Fruit fly (Drosophila melanogaster) whole organism, embryonic: Measurements from ENCODE around the gene CG8191.

Source experiments
- ATbp ChIP-seq: fragments of 200-800 bp; sonication (Bioruptor generic); optimal IDR thresholded peaks from 2 replicates; lab custom pipeline; 2017; ENCODE audit warnings: missing biosample characterization, mild to moderate bottlenecking, missing genetic modification characterization, missing genetic modification reagents
- Ada2b ChIP-seq: fragments of 200-800 bp; sonication (Bioruptor generic); IDR thresholded peaks from 2 replicates; pipeline ENCODE4 v1.3.6; 2022; ENCODE audit warnings: missing biosample characterization, missing genetic modification characterization
- CG10959 ChIP-seq: fragments of 200-800 bp; sonication (Bioruptor generic); IDR thresholded peaks from 2 replicates; pipeline ENCODE4 v1.3.6; 2022; ENCODE audit warnings: missing biosample characterization, missing genetic modification characterization
- CG11085 ChIP-seq: fragments of 200-800 bp; sonication (Bioruptor generic); IDR thresholded peaks from 2 replicates; pipeline ENCODE4 v1.3.6; 2022; ENCODE audit warnings: missing biosample characterization, missing genetic modification characterization
- CG11093 ChIP-seq: fragments of 200-800 bp; sonication (Bioruptor generic); IDR thresholded peaks from 3 replicates; pipeline ENCODE4 v1.3.6; 2022; ENCODE audit warnings: missing biosample characterization, missing genetic modification characterization
- CG11696 ChIP-seq: fragments of 200-800 bp; sonication (Bioruptor generic); IDR thresholded peaks from 2 replicates; pipeline ENCODE4 v1.3.6; 2022; ENCODE audit warnings: missing biosample characterization, missing genetic modification characterization
- CG12155 ChIP-seq: fragments of 200-800 bp; sonication (Bioruptor generic); optimal IDR thresholded peaks from 3 replicates; lab custom pipeline; 2016; ENCODE audit warnings: missing biosample characterization, missing genetic modification characterization
- CG13123 ChIP-seq: fragments of 200-800 bp; sonication (Bioruptor generic); optimal IDR thresholded peaks from 2 replicates; lab custom pipeline; 2016; ENCODE audit warnings: missing biosample characterization, missing genetic modification characterization
- CG13775 ChIP-seq: fragments of 200-800 bp; sonication (Bioruptor generic); optimal IDR thresholded peaks from 3 replicates; lab custom pipeline; 2017; ENCODE audit warnings: missing biosample characterization, mild to moderate bottlenecking, missing genetic modification characterization
- CG14860 ChIP-seq: fragments of 200-800 bp; sonication (Bioruptor generic); IDR thresholded peaks from 3 replicates; pipeline ENCODE4 v1.3.6; 2022; ENCODE audit warnings: missing biosample characterization, missing genetic modification characterization; ENCODE audit not compliant: partially characterized antibody
- CG17361 ChIP-seq: fragments of 200-800 bp; sonication (Bioruptor generic); IDR thresholded peaks from 3 replicates; pipeline ENCODE4 v1.3.6; 2022; ENCODE audit warnings: missing biosample characterization, missing genetic modification characterization
- CG2120 ChIP-seq: fragments of 200-800 bp; sonication (Bioruptor generic); optimal IDR thresholded peaks from 3 replicates; lab custom pipeline; 2016; ENCODE audit warnings: missing biosample characterization, missing genetic modification characterization
- CG2129 ChIP-seq: fragments of 200-800 bp; sonication (Bioruptor generic); IDR thresholded peaks from 2 replicates; pipeline ENCODE4 v1.3.6; 2022; ENCODE audit warnings: missing biosample characterization, missing genetic modification characterization; ENCODE audit not compliant: partially characterized antibody
- CG2199 ChIP-seq: fragments of 200-800 bp; sonication (Bioruptor generic); IDR thresholded peaks from 3 replicates; pipeline ENCODE4 v1.3.6; 2022; ENCODE audit warnings: missing biosample characterization, missing genetic modification characterization
- CG2712 ChIP-seq: fragments of 200-800 bp; optimal IDR thresholded peaks from 3 replicates; lab custom pipeline; 2019; ENCODE audit warnings: missing biosample characterization, mild to moderate bottlenecking, missing genetic modification characterization, moderate library complexity
- CG3065 ChIP-seq: fragments of 200-800 bp; sonication (Bioruptor generic); optimal IDR thresholded peaks from 2 replicates; lab custom pipeline; 2016; ENCODE audit warnings: missing biosample characterization, missing genetic modification characterization
- CG32532 ChIP-seq: fragments of 200-800 bp; sonication (Bioruptor generic); IDR thresholded peaks from 2 replicates; pipeline ENCODE4 v1.3.6; 2022; ENCODE audit warnings: missing biosample characterization, missing genetic modification characterization
- CG3847 ChIP-seq: fragments of 200-800 bp; sonication (Bioruptor generic); IDR thresholded peaks from 2 replicates; pipeline ENCODE4 v1.3.6; 2022; ENCODE audit warnings: missing biosample characterization, missing genetic modification characterization
- CG4282 ChIP-seq: fragments of 200-800 bp; sonication (Bioruptor generic); optimal IDR thresholded peaks from 2 replicates; lab custom pipeline; 2016; ENCODE audit warnings: missing biosample characterization, missing genetic modification characterization
- CG4404 ChIP-seq: fragments of 200-800 bp; sonication (Bioruptor generic); IDR thresholded peaks from 2 replicates; pipeline ENCODE4 v1.3.6; 2022; ENCODE audit warnings: missing biosample characterization, missing genetic modification characterization
- CG8359 ChIP-seq: fragments of 200-800 bp; sonication (Bioruptor generic); optimal IDR thresholded peaks from 2 replicates; lab custom pipeline; 2017; ENCODE audit warnings: missing biosample characterization, mild to moderate bottlenecking, missing genetic modification characterization, borderline replicate concordance
- CG8765 ChIP-seq: fragments of 200-800 bp; sonication (Bioruptor generic); IDR thresholded peaks from 2 replicates; pipeline ENCODE4 v1.3.6; 2022; ENCODE audit warnings: missing biosample characterization, missing genetic modification characterization
- Dip2 ChIP-seq: fragments of 200-800 bp; sonication (Bioruptor generic); IDR thresholded peaks from 2 replicates; pipeline ENCODE4 v1.3.6; 2022; ENCODE audit warnings: missing biosample characterization, missing genetic modification characterization
- Drgx ChIP-seq: fragments of 200-800 bp; sonication (Bioruptor generic); IDR thresholded peaks from 2 replicates; pipeline ENCODE4 v1.3.6; 2022; ENCODE audit warnings: missing biosample characterization, missing genetic modification characterization
- HHEX ChIP-seq: fragments of 200-800 bp; sonication (Bioruptor generic); optimal IDR thresholded peaks from 3 replicates; lab custom pipeline; 2017; ENCODE audit warnings: missing biosample characterization, mild to moderate bottlenecking, missing genetic modification characterization, missing genetic modification reagents
- HmgD ChIP-seq: fragments of 200-800 bp; sonication (Bioruptor generic); optimal IDR thresholded peaks from 3 replicates; lab custom pipeline; 2016; ENCODE audit warnings: missing biosample characterization, missing genetic modification characterization
- Hmr ChIP-seq: fragments of 200-800 bp; sonication (Bioruptor generic); optimal IDR thresholded peaks from 3 replicates; lab custom pipeline; 2017; ENCODE audit warnings: mild to moderate bottlenecking, missing biosample characterization, missing genetic modification reagents, missing genetic modification characterization
- Jarid2 ChIP-seq: fragments of 200-800 bp; sonication (Bioruptor generic); optimal IDR thresholded peaks from 3 replicates; lab custom pipeline; 2017; ENCODE audit warnings: mild to moderate bottlenecking, missing biosample characterization, missing genetic modification reagents, missing genetic modification characterization
- Ptx1 ChIP-seq: fragments of 200-800 bp; sonication (Bioruptor generic); IDR thresholded peaks from 2 replicates; pipeline ENCODE4 v1.3.6; 2022; ENCODE audit warnings: missing biosample characterization, missing genetic modification characterization
- TFAM ChIP-seq: fragments of 200-800 bp; sonication (Bioruptor generic); optimal IDR thresholded peaks from 2 replicates; lab custom pipeline; 2017; ENCODE audit warnings: missing biosample characterization, missing genetic modification characterization, inconsistent platforms
- Trl ChIP-seq, 3 experiments: fragments of >200 bp in 2 of 3; fragments of 200-800 bp in 1 of 3; sonication (Bioruptor generic) in 1 of 3; optimal IDR thresholded peaks; 2 replicates in 1 of 3; 3 replicates in 2 of 3; lab custom pipeline; 2016 to 2017; ENCODE audit warnings: missing biosample characterization in 1 of 3, missing genetic modification characterization in 1 of 3
- amos ChIP-seq: fragments of 200-800 bp; sonication (Bioruptor generic); IDR thresholded peaks from 2 replicates; pipeline ENCODE4 v1.3.6; 2022; ENCODE audit warnings: missing biosample characterization, missing genetic modification characterization; ENCODE audit not compliant: partially characterized antibody
- bab2 ChIP-seq: fragments of 200-800 bp; sonication (Bioruptor generic); optimal IDR thresholded peaks from 2 replicates; lab custom pipeline; 2016; ENCODE audit warnings: missing biosample characterization, missing genetic modification characterization
- caup ChIP-seq: fragments of 200-800 bp; sonication (Bioruptor generic); optimal IDR thresholded peaks from 3 replicates; lab custom pipeline; 2017; ENCODE audit warnings: missing biosample characterization, mild to moderate bottlenecking, missing genetic modification characterization, moderate library complexity; ENCODE audit not compliant: severe bottlenecking
- chinmo ChIP-seq: fragments of 200-800 bp; sonication (Bioruptor generic); IDR thresholded peaks from 4 replicates; pipeline ENCODE4 v1.3.6; 2022; ENCODE audit warnings: missing biosample characterization, missing genetic modification characterization; ENCODE audit not compliant: partially characterized antibody
- chn ChIP-seq: fragments of 200-800 bp; sonication (Bioruptor generic); optimal IDR thresholded peaks from 2 replicates; lab custom pipeline; 2016; ENCODE audit warnings: missing biosample characterization, missing genetic modification characterization
- danr ChIP-seq: fragments of 200-800 bp; sonication (Bioruptor generic); IDR thresholded peaks from 2 replicates; pipeline ENCODE4 v1.3.6; 2022; ENCODE audit warnings: missing biosample characterization, missing genetic modification characterization
- disco-r ChIP-seq: fragments of 200-800 bp; sonication (Bioruptor generic); optimal IDR thresholded peaks from 2 replicates; lab custom pipeline; 2016; ENCODE audit warnings: missing biosample characterization, missing genetic modification characterization
- grau ChIP-seq: fragments of 200-800 bp; optimal IDR thresholded peaks from 3 replicates; lab custom pipeline; 2019; ENCODE audit warnings: missing biosample characterization, mild to moderate bottlenecking, missing genetic modification characterization, moderate library complexity
- gro ChIP-seq: fragments of 200-800 bp; sonication (Bioruptor generic); optimal IDR thresholded peaks from 2 replicates; lab custom pipeline; 2016; ENCODE audit warnings: missing biosample characterization, missing genetic modification characterization
- jumu ChIP-seq: fragments of 200-800 bp; sonication (Bioruptor generic); optimal IDR thresholded peaks from 3 replicates; lab custom pipeline; 2016; ENCODE audit warnings: missing biosample characterization, missing genetic modification characterization
- ken ChIP-seq: fragments of 200-800 bp; sonication (Bioruptor generic); IDR thresholded peaks from 3 replicates; pipeline ENCODE4 v1.3.6; 2022; ENCODE audit warnings: missing biosample characterization, missing genetic modification characterization
- mld ChIP-seq: fragments of 200-800 bp; sonication (Bioruptor generic); IDR thresholded peaks from 3 replicates; pipeline ENCODE4 v1.3.6; 2022; ENCODE audit warnings: missing biosample characterization, missing genetic modification characterization; ENCODE audit not compliant: partially characterized antibody
- org-1 ChIP-seq: fragments of 200-800 bp; sonication (Bioruptor generic); optimal IDR thresholded peaks from 2 replicates; lab custom pipeline; 2017; ENCODE audit warnings: missing biosample characterization, missing genetic modification characterization
- slou ChIP-seq: fragments of 200-800 bp; sonication (Bioruptor generic); optimal IDR thresholded peaks from 3 replicates; lab custom pipeline; 2016; ENCODE audit warnings: missing biosample characterization, missing genetic modification characterization
- sna ChIP-seq: fragments of 200-800 bp; sonication (Bioruptor generic); IDR thresholded peaks from 2 replicates; pipeline ENCODE4 v1.3.6; 2022; ENCODE audit warnings: missing biosample characterization, missing genetic modification characterization; ENCODE audit not compliant: partially characterized antibody
- sob ChIP-seq: fragments of 200-800 bp; sonication (Bioruptor generic); IDR thresholded peaks from 2 replicates; pipeline ENCODE4 v1.3.6; 2022; ENCODE audit warnings: missing biosample characterization, missing genetic modification characterization
- sr ChIP-seq: fragments of 200-800 bp; sonication (Bioruptor generic); IDR thresholded peaks from 3 replicates; pipeline ENCODE4 v1.3.6; 2022; ENCODE audit warnings: missing biosample characterization, missing genetic modification characterization
- tio ChIP-seq: fragments of 200-800 bp; sonication (Bioruptor generic); optimal IDR thresholded peaks from 2 replicates; lab custom pipeline; 2017; ENCODE audit warnings: missing biosample characterization, missing genetic modification characterization, inconsistent platforms
- trem ChIP-seq: fragments of 200-800 bp; optimal IDR thresholded peaks from 3 replicates; lab custom pipeline; 2019; ENCODE audit warnings: missing biosample characterization, mild to moderate bottlenecking, missing genetic modification characterization, moderate library complexity

CG8191 gene

dm6 chrX:15703720-15704206, 28.2 kb upstream of the CG8191 start, which contains the start of the genes Pis and Hap40 (continued):
- TF ChIP-seq Hmr (GFP tag; lab: Kevin White, UChicago) (no peak), amos (GFP tag; lab: Robert Waterston, UW) (no peak), HmgD (GFP tag; lab: Kevin White, UChicago) (no peak), trem (peak; percentile 58), CG2712 (tag; lab: Kevin White, UChicago) (peak; percentile 77), CG14860 (GFP tag; lab: Robert Waterston, UW) (no peak), CG13775 (GFP tag; lab: Kevin White, UChicago) (peak; percentile 80), CG13123 (GFP tag; lab: Kevin White, UChicago) (peak; percentile 22), ken (GFP tag; lab: Robert Waterston, UW) (peak; percentile 67; the same call in 2 of the 3 replicates), CG11093 (GFP tag; lab: Robert Waterston, UW) (peak; percentile 76; the same call in 2 of the 3 replicates), slou (GFP tag; lab: Kevin White, UChicago) (peak; percentile 25), disco-r (GFP tag; lab: Kevin White, UChicago) (no peak), CG11085 (GFP tag; lab: Robert Waterston, UW) (peak; percentile 46; the same call in 1 of the 2 replicates), mld (GFP tag; lab: Robert Waterston, UW) (no peak), bab2 (GFP tag; lab: Kevin White, UChicago) (peak; percentile 35), CG12155 (GFP tag; lab: Kevin White, UChicago) (peak; percentile 71), Ada2b (peak; percentile 59), CG2129 (no peak), chn (peak; percentile 69), CG10959 (GFP tag; lab: Robert Waterston, UW) (peak; percentile 26; the same call in 1 of the 2 replicates), HHEX (GFP tag; lab: Kevin White, UChicago) (peak; percentile 64), org-1 (GFP tag; lab: Kevin White, UChicago) (no peak), Drgx (GFP tag; lab: Robert Waterston, UW) (peak; percentile 47; the same call in 1 of the 2 replicates), gro (GFP tag; lab: Kevin White, UChicago) (peak; percentile 41), caup (GFP tag; lab: Kevin White, UChicago) (peak; percentile 22), TFAM (GFP tag; lab: Kevin White, UChicago) (no peak), CG4404 (peak; percentile 68), CG3065 (peak; percentile 17), CG17361 (GFP tag; lab: Robert Waterston, UW) (peak; percentile 88), CG8765 (GFP tag; lab: Robert Waterston, UW) (no peak), Dip2 (GFP tag; lab: Robert Waterston, UW) (no peak)

- TF ChIP-seq Trl (optimal IDR thresholded peaks at IDR 0.05; lab: Kevin White, UChicago) (peak in 1 of 2 experiments; percentile 28), Trl (GFP tag; optimal IDR thresholded peaks at IDR 0.05; lab: Kevin White, UChicago) (no peak), CG11696 (GFP tag; lab: Robert Waterston, UW) (0 out of 2 replicates have a peak, but pooled peaks have one; percentile 32), CG32532 (peak; percentile 34; the same call in 1 of the 2 replicates), tio (GFP tag; lab: Kevin White, UChicago) (no peak), jumu (GFP tag; lab: Kevin White, UChicago) (no peak), sr (GFP tag; lab: Robert Waterston, UW) (0 out of 3 replicates have a peak, but pooled peaks have one; percentile 38), sob (0 out of 2 replicates have a peak, but pooled peaks have one; percentile 31), ATbp (GFP tag; lab: Kevin White, UChicago) (peak; percentile 20), CG4282 (GFP tag; lab: Kevin White, UChicago) (peak; percentile 31), danr (GFP tag; lab: Robert Waterston, UW) (no peak), Jarid2 (no peak), CG8359 (no peak), chinmo (0 out of 4 replicates have a peak, but pooled peaks have one; percentile 8), CG2199 (GFP tag; lab: Robert Waterston, UW) (0 out of 3 replicates have a peak, but pooled peaks have one; percentile 12), Ptx1 (GFP tag; lab: Robert Waterston, UW) (peak; percentile 19; the same call in 1 of the 2 replicates), CG2120 (GFP tag; lab: Kevin White, UChicago) (peak; percentile 8), CG3847 (0 out of 2 replicates have a peak, but pooled peaks have one; percentile 6), grau (peak; percentile 14), sna (GFP tag; lab: Robert Waterston, UW) (no peak)
These were observed 22.4 kb upstream of the CG8191 start for dm6 chrX:15709624-15709983.
